Worm (Caenorhabditis elegans) whole organism, young adult: Measurements from ENCODE around the gene dagl-2.

ENCODE experiments used
- B0261.1 ChIP-seq: sonication (generic microtip); optimal IDR thresholded peaks from 2 replicates; lab custom pipeline; 2016; ENCODE audit warnings: mild to moderate bottlenecking, missing genetic modification characterization, moderate library complexity, missing compliant biosample characterization
- F49E8.2 ChIP-seq: sonication (generic microtip); optimal IDR thresholded peaks from 3 replicates; lab custom pipeline; 2017; ENCODE audit warnings: missing genetic modification characterization, mild to moderate bottlenecking, missing compliant biosample characterization, antibody characterized with exemption, moderate library complexity; ENCODE audit not compliant: insufficient read depth
- ama-1 ChIP-seq, 3 experiments: fragments of 150-350 bp in 1 of 3; sonication (generic microtip) in 2 of 3; optimal IDR thresholded peaks; 2 replicates each; lab custom pipeline; 2014 to 2018; ENCODE audit warnings: missing biosample characterization in 2 of 3, missing genetic modification characterization in 2 of 3, missing genetic modification reagents in 2 of 3
- egrh-3 ChIP-seq: fragments of 200-800 bp; sonication (Bioruptor generic); IDR thresholded peaks from 2 replicates; pipeline ENCODE4 v1.3.6; 2022; ENCODE audit warnings: missing genetic modification reagents, missing genetic modification characterization, missing compliant biosample characterization
- hsf-1 ChIP-seq: fragments of 200-800 bp; sonication (Bioruptor generic); IDR thresholded peaks from 2 replicates; pipeline ENCODE4 v1.3.6; 2022; ENCODE audit warnings: missing genetic modification reagents, missing genetic modification characterization, missing compliant biosample characterization
- snpc-4 ChIP-seq, 5 experiments: fragments of 150-350 bp in 1 of 5; sonication (generic microtip) in 4 of 5; optimal IDR thresholded peaks; 2 replicates each; lab custom pipeline; 2014 to 2018; ENCODE audit warnings: missing genetic modification characterization in 5 of 5, missing biosample characterization in 3 of 5, antibody characterized with exemption in 2 of 5, mild to moderate bottlenecking in 2 of 5, missing compliant biosample characterization in 2 of 5, missing genotype in 2 of 5, moderate library complexity in 2 of 5, missing genetic modification reagents in 1 of 5
- sptf-2 ChIP-seq: fragments of 200-800 bp; sonication (Bioruptor generic); optimal IDR thresholded peaks from 2 replicates; lab custom pipeline; 2018; ENCODE audit warnings: mild to moderate bottlenecking, missing genetic modification characterization, missing compliant biosample characterization
- tlf-1 ChIP-seq: fragments of 200-800 bp; sonication (Bioruptor generic); optimal IDR thresholded peaks from 2 replicates; lab custom pipeline; 2018; ENCODE audit warnings: mild to moderate bottlenecking, missing genetic modification characterization, missing compliant biosample characterization
- ztf-22 ChIP-seq: fragments of 200-800 bp; sonication (Bioruptor generic); optimal IDR thresholded peaks from 2 replicates; lab custom pipeline; 2018; ENCODE audit warnings: mild to moderate bottlenecking, missing genetic modification characterization, moderate library complexity, missing compliant biosample characterization
- ztf-6 ChIP-seq: fragments of 200-800 bp; sonication (Bioruptor generic); IDR thresholded peaks from 2 replicates; pipeline ENCODE4 v1.3.6; 2022; ENCODE audit warnings: missing genetic modification reagents, missing genetic modification characterization, missing compliant biosample characterization

DNA sequence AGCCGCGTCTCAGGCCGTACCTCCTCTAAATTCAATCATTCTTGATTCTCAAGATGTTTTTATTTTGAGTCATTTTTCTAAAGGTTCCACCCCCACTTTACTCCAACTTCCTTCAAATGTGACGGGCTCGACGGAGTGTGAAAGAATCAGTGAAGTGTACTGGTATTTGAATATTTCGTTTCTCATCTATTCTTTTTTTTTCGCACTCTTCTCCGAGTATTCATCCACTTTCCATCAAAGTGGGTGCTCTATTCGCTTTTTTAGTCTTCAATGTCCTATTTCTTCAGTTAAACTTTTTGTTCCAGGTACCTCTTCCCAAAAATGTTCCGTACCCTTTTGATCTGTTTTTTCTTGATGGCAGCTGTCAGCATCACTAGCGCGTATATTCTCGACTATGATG lies 21.6 kb downstream of the dagl-2 start, which contains the start of gene nlp-52:
- TF ChIP-seq hsf-1 (GFP tag; lab: Robert Waterston, UW) (no peak), snpc-4 (GFP tag; optimal IDR thresholded peaks at IDR 0.05; lab: Kevin White, UChicago) (no peak), snpc-4 (tag; optimal IDR thresholded peaks at IDR 0.05; lab: Kevin White, UChicago) (no peak), ztf-22 (GFP tag; lab: Kevin White, UChicago) (no peak), ztf-6 (GFP tag; lab: Robert Waterston, UW) (no peak), F49E8.2 (tag; lab: Kevin White, UChicago) (no peak), ama-1 (optimal IDR thresholded peaks at IDR 0.05; lab: Kevin White, UChicago) (no peak), ama-1 (GFP tag; optimal IDR thresholded peaks at IDR 0.05; lab: Kevin White, UChicago) (no peak), tlf-1 (GFP tag; lab: Kevin White, UChicago) (no peak), egrh-3 (GFP tag; lab: Robert Waterston, UW) (no peak), sptf-2 (no peak), B0261.1 (no peak)
